Fruit fly (Drosophila melanogaster) whole organism, prepupa: ENCODE results near the gene CG6790.

Experiments used
- Blimp-1 ChIP-seq: fragments of 200-800 bp; sonication (Bioruptor generic); optimal IDR thresholded peaks from 3 replicates; lab custom pipeline; 2017; ENCODE audit warnings: missing biosample characterization, missing genetic modification characterization, mild to moderate bottlenecking, moderate library complexity, missing genetic modification reagents
- CG10631 ChIP-seq: fragments of 200-800 bp; sonication (Bioruptor generic); optimal IDR thresholded peaks from 2 replicates; lab custom pipeline; 2016; ENCODE audit warnings: missing biosample characterization, missing genetic modification characterization
- CG10669 ChIP-seq: fragments of 200-800 bp; sonication (Bioruptor generic); optimal IDR thresholded peaks from 3 replicates; lab custom pipeline; 2018; ENCODE audit warnings: missing biosample characterization, mild to moderate bottlenecking, missing genetic modification characterization, moderate library complexity
- CG11294 ChIP-seq: fragments of 200-800 bp; sonication (Bioruptor generic); IDR thresholded peaks from 2 replicates; pipeline ENCODE4 v1.3.6; 2022; ENCODE audit warnings: missing biosample characterization, missing genetic modification characterization
- CG11762 ChIP-seq: fragments of 200-800 bp; sonication (Bioruptor generic); optimal IDR thresholded peaks from 3 replicates; lab custom pipeline; 2016; ENCODE audit warnings: missing biosample characterization, missing genetic modification characterization; ENCODE audit not compliant: insufficient read depth
- CG11902 ChIP-seq: fragments of 200-800 bp; sonication (Bioruptor generic); optimal IDR thresholded peaks from 3 replicates; lab custom pipeline; 2016; ENCODE audit warnings: missing biosample characterization, missing genetic modification characterization
- CG15336 ChIP-seq: fragments of 200-800 bp; sonication (Bioruptor generic); IDR thresholded peaks from 2 replicates; pipeline ENCODE4 v1.3.6; 2022; ENCODE audit warnings: missing biosample characterization, missing genetic modification characterization
- CG1621 ChIP-seq: fragments of 200-800 bp; sonication (Bioruptor generic); optimal IDR thresholded peaks from 3 replicates; lab custom pipeline; 2018; ENCODE audit warnings: missing biosample characterization, mild to moderate bottlenecking, missing genetic modification characterization
- CG16779 ChIP-seq: fragments of 200-800 bp; sonication (Bioruptor generic); optimal IDR thresholded peaks from 3 replicates; lab custom pipeline; 2017; ENCODE audit warnings: missing biosample characterization, mild to moderate bottlenecking, missing genetic modification characterization
- CG34406 ChIP-seq: fragments of 200-800 bp; sonication (Bioruptor generic); optimal IDR thresholded peaks from 3 replicates; lab custom pipeline; 2016; ENCODE audit warnings: missing biosample characterization, missing genetic modification characterization
- CG3919 ChIP-seq: fragments of 200-800 bp; sonication (Bioruptor generic); optimal IDR thresholded peaks from 3 replicates; lab custom pipeline; 2016; ENCODE audit warnings: missing biosample characterization, missing genetic modification characterization
- CG4318 ChIP-seq: fragments of 200-800 bp; sonication (Bioruptor generic); optimal IDR thresholded peaks from 3 replicates; lab custom pipeline; 2017; ENCODE audit warnings: missing biosample characterization, mild to moderate bottlenecking, missing genetic modification characterization
- CG6163 ChIP-seq: fragments of 200-800 bp; sonication (Bioruptor generic); IDR thresholded peaks from 3 replicates; pipeline ENCODE4 v1.3.6; 2022; ENCODE audit warnings: missing biosample characterization, missing genetic modification characterization
- CG6276 ChIP-seq: fragments of 200-800 bp; sonication (Bioruptor generic); optimal IDR thresholded peaks from 2 replicates; lab custom pipeline; 2017; ENCODE audit warnings: missing biosample characterization, mild to moderate bottlenecking, missing genetic modification characterization
- CG6792 ChIP-seq: fragments of 200-800 bp; sonication (Bioruptor generic); optimal IDR thresholded peaks from 3 replicates; lab custom pipeline; 2016; ENCODE audit warnings: missing biosample characterization, missing genetic modification characterization
- CG6808 ChIP-seq: fragments of 200-800 bp; sonication (Bioruptor generic); optimal IDR thresholded peaks from 3 replicates; lab custom pipeline; 2017; ENCODE audit warnings: missing biosample characterization, missing genetic modification characterization, mild to moderate bottlenecking, moderate library complexity, missing genetic modification reagents
- CG6854 ChIP-seq: fragments of 200-800 bp; sonication (Bioruptor generic); optimal IDR thresholded peaks from 2 replicates; lab custom pipeline; 2017; ENCODE audit warnings: missing biosample characterization, mild to moderate bottlenecking, missing genetic modification characterization
- CG7368 ChIP-seq: fragments of 200-800 bp; sonication (Bioruptor generic); optimal IDR thresholded peaks from 3 replicates; lab custom pipeline; 2016; ENCODE audit warnings: missing biosample characterization, missing genetic modification characterization
- CG8119 ChIP-seq: fragments of 200-800 bp; sonication (Bioruptor generic); IDR thresholded peaks from 3 replicates; pipeline ENCODE4 v1.3.6; 2022; ENCODE audit warnings: missing biosample characterization, missing genetic modification characterization
- CG8319 ChIP-seq: fragments of 200-800 bp; sonication (Bioruptor generic); optimal IDR thresholded peaks from 3 replicates; lab custom pipeline; 2016; ENCODE audit warnings: missing biosample characterization, missing genetic modification characterization
- CG8632 ChIP-seq: fragments of 200-800 bp; sonication (Bioruptor generic); optimal IDR thresholded peaks from 3 replicates; lab custom pipeline; 2016; ENCODE audit warnings: missing biosample characterization, missing genetic modification characterization
- CG9139 ChIP-seq: fragments of 200-800 bp; sonication (Bioruptor generic); optimal IDR thresholded peaks from 3 replicates; lab custom pipeline; 2017; ENCODE audit warnings: missing biosample characterization, mild to moderate bottlenecking, missing genetic modification characterization
- Eip75B ChIP-seq: fragments of 200-800 bp; sonication (Bioruptor generic); optimal IDR thresholded peaks from 3 replicates; lab custom pipeline; 2016; ENCODE audit warnings: missing biosample characterization, missing genetic modification characterization
- Eip78C ChIP-seq: fragments of 200-800 bp; sonication (Bioruptor generic); peaks from one replicate; lab custom pipeline; 2016; ENCODE audit warnings: missing biosample characterization, missing genetic modification characterization
- Eip93F ChIP-seq: fragments of 200-800 bp; sonication (Bioruptor generic); optimal IDR thresholded peaks from 2 replicates; lab custom pipeline; 2016; ENCODE audit warnings: missing biosample characterization, mild to moderate bottlenecking, missing genetic modification characterization
- Ets21C ChIP-seq: fragments of 200-800 bp; sonication (Bioruptor generic); optimal IDR thresholded peaks from 3 replicates; lab custom pipeline; 2016; ENCODE audit warnings: missing biosample characterization, missing genetic modification characterization
- Hr38 ChIP-seq: sonication (Bioruptor generic); optimal IDR thresholded peaks from 2 replicates; lab custom pipeline; 2016; ENCODE audit warnings: missing biosample characterization, missing genetic modification characterization
- Hr39 ChIP-seq: fragments of 200-800 bp; sonication (Bioruptor generic); optimal IDR thresholded peaks from 2 replicates; lab custom pipeline; 2016; ENCODE audit warnings: missing biosample characterization, missing genetic modification characterization
- Hr4 ChIP-seq: fragments of 200-800 bp; sonication (Bioruptor generic); optimal IDR thresholded peaks from 3 replicates; lab custom pipeline; 2016; ENCODE audit warnings: missing biosample characterization, missing genetic modification characterization
- Lpt ChIP-seq: fragments of 200-800 bp; sonication (Bioruptor generic); optimal IDR thresholded peaks from 3 replicates; lab custom pipeline; 2016; ENCODE audit warnings: missing biosample characterization, missing genetic modification characterization
- Met ChIP-seq: fragments of 200-800 bp; sonication (Bioruptor generic); optimal IDR thresholded peaks from 3 replicates; lab custom pipeline; 2016; ENCODE audit warnings: missing biosample characterization, missing genetic modification characterization
- OdsH ChIP-seq: fragments of 200-800 bp; sonication (Bioruptor generic); optimal IDR thresholded peaks from 3 replicates; lab custom pipeline; 2016; ENCODE audit warnings: missing biosample characterization, missing genetic modification characterization
- Sox102F ChIP-seq: fragments of 200-800 bp; sonication (Bioruptor generic); optimal IDR thresholded peaks from 2 replicates; lab custom pipeline; 2016; ENCODE audit warnings: missing biosample characterization, mild to moderate bottlenecking, missing genetic modification characterization
- Sox14 ChIP-seq: fragments of 200-800 bp; sonication (Bioruptor generic); optimal IDR thresholded peaks from 3 replicates; lab custom pipeline; 2016; ENCODE audit warnings: missing biosample characterization, missing genetic modification characterization
- Sox15 ChIP-seq: fragments of 200-800 bp; sonication (Bioruptor generic); optimal IDR thresholded peaks from 3 replicates; lab custom pipeline; 2016; ENCODE audit warnings: missing biosample characterization, missing genetic modification characterization
- cyc ChIP-seq: fragments of 200-800 bp; sonication (Bioruptor generic); optimal IDR thresholded peaks from 3 replicates; lab custom pipeline; 2016; ENCODE audit warnings: missing biosample characterization, missing genetic modification characterization
- dac ChIP-seq: fragments of 200-800 bp; sonication (Bioruptor generic); optimal IDR thresholded peaks from 2 replicates; lab custom pipeline; 2017; ENCODE audit warnings: missing biosample characterization, mild to moderate bottlenecking, missing genetic modification characterization
- dsx ChIP-seq: fragments of 200-800 bp; optimal IDR thresholded peaks from 3 replicates; lab custom pipeline; 2019; ENCODE audit warnings: missing biosample characterization, mild to moderate bottlenecking, missing genetic modification characterization, moderate library complexity; ENCODE audit not compliant: poor library complexity, severe bottlenecking
- eg ChIP-seq: fragments of 200-800 bp; sonication (Bioruptor generic); IDR thresholded peaks from 3 replicates; pipeline ENCODE4 v1.3.6; 2022; ENCODE audit warnings: missing biosample characterization, missing genetic modification characterization
- esn ChIP-seq: fragments of 200-800 bp; sonication (Bioruptor generic); optimal IDR thresholded peaks from 2 replicates; lab custom pipeline; 2016; ENCODE audit warnings: missing biosample characterization, mild to moderate bottlenecking, missing genetic modification characterization, moderate library complexity
- fd59A ChIP-seq: fragments of 200-800 bp; sonication (Bioruptor generic); optimal IDR thresholded peaks from 2 replicates; lab custom pipeline; 2017; ENCODE audit warnings: missing biosample characterization, mild to moderate bottlenecking, missing genetic modification characterization, missing genetic modification reagents
- fd85E ChIP-seq: fragments of 200-800 bp; sonication (Bioruptor generic); optimal IDR thresholded peaks from 3 replicates; lab custom pipeline; 2016; ENCODE audit warnings: missing biosample characterization, missing genetic modification characterization
- fkh ChIP-seq: fragments of 200-800 bp; sonication (Bioruptor generic); optimal IDR thresholded peaks from 3 replicates; lab custom pipeline; 2017; ENCODE audit warnings: missing biosample characterization, mild to moderate bottlenecking, missing genetic modification characterization, moderate library complexity
- lz ChIP-seq: fragments of 200-800 bp; sonication (Bioruptor generic); optimal IDR thresholded peaks from 3 replicates; lab custom pipeline; 2016; ENCODE audit warnings: missing biosample characterization, missing genetic modification characterization
- net ChIP-seq: fragments of 200-800 bp; sonication (Bioruptor generic); optimal IDR thresholded peaks from 3 replicates; lab custom pipeline; 2016; ENCODE audit warnings: missing biosample characterization, missing genetic modification characterization
- pdm3 ChIP-seq: fragments of 200-800 bp; sonication (Bioruptor generic); optimal IDR thresholded peaks from 3 replicates; lab custom pipeline; 2016; ENCODE audit warnings: missing biosample characterization, missing genetic modification characterization
- spab ChIP-seq: fragments of 200-800 bp; sonication (Bioruptor generic); optimal IDR thresholded peaks from 2 replicates; lab custom pipeline; 2017; ENCODE audit warnings: missing biosample characterization, mild to moderate bottlenecking, missing genetic modification characterization, missing genetic modification reagents
- ss ChIP-seq, 2 experiments: fragments of 200-800 bp; sonication (Bioruptor generic); optimal IDR thresholded peaks; 2 replicates in 1 of 2; 3 replicates in 1 of 2; lab custom pipeline; 2017 to 2018; ENCODE audit warnings: mild to moderate bottlenecking in 2 of 2, missing biosample characterization in 2 of 2, missing genetic modification characterization in 2 of 2, moderate library complexity in 1 of 2
- svp ChIP-seq: fragments of 200-800 bp; sonication (Bioruptor generic); peaks from one replicate; lab custom pipeline; 2016; ENCODE audit warnings: missing biosample characterization, missing genetic modification characterization
- vri ChIP-seq: fragments of 200-800 bp; sonication (Bioruptor generic); optimal IDR thresholded peaks from 3 replicates; lab custom pipeline; 2016; ENCODE audit warnings: missing biosample characterization, mild to moderate bottlenecking, missing genetic modification characterization

CG6790 gene

dm6 chr3R:11617849-11618248, 39.3 kb upstream of the CG6790 start (continued):
- no peak for TF ChIP-seq Hr38 (GFP tag; lab: Kevin White, UChicago)
- no peak for TF ChIP-seq Sox102F (GFP tag; lab: Kevin White, UChicago)
- TF ChIP-seq net: no peak
- no peak for TF ChIP-seq CG11902
- no peak; the same call in 2 of the 3 replicates for TF ChIP-seq CG6163
- no peak for TF ChIP-seq dac (GFP tag; lab: Kevin White, UChicago)
- no peak for TF ChIP-seq CG11294 (GFP tag; lab: Robert Waterston, UW)

- TF ChIP-seq CG6808 (peak; percentile 7), pdm3 (peak; percentile 38), CG6276 (GFP tag; lab: Kevin White, UChicago) (peak; percentile 55), dac (GFP tag; lab: Kevin White, UChicago) (no peak), CG8632 (GFP tag; lab: Kevin White, UChicago) (no peak), CG9139 (GFP tag; lab: Kevin White, UChicago) (no peak), svp (GFP tag; lab: Kevin White, UChicago) (no peak), CG10669 (peak; percentile 19), esn (GFP tag; lab: Kevin White, UChicago) (no peak), CG10631 (GFP tag; lab: Kevin White, UChicago) (peak; percentile 51), Sox102F (GFP tag; lab: Kevin White, UChicago) (no peak), CG6163 (peak; percentile 31; the same call in 1 of the 3 replicates), cyc (GFP tag; lab: Kevin White, UChicago) (no peak), CG16779 (tag; lab: Kevin White, UChicago) (no peak), eg (GFP tag; lab: Robert Waterston, UW) (peak; percentile 6; the same call in 1 of the 3 replicates), ss (GFP tag; optimal IDR thresholded peaks at IDR 0.05; lab: Kevin White, UChicago) (no peak), spab (GFP tag; lab: Kevin White, UChicago) (no peak), fkh (no peak), Blimp-1 (GFP tag; lab: Kevin White, UChicago) (no peak), Eip93F (GFP tag; lab: Kevin White, UChicago) (no peak), CG3919 (GFP tag; lab: Kevin White, UChicago) (peak; percentile 21), CG11762 (GFP tag; lab: Kevin White, UChicago) (no peak), CG6854 (GFP tag; lab: Kevin White, UChicago) (no peak), CG15336 (peak; percentile 52), Eip78C (peak; percentile 86), vri (GFP tag; lab: Kevin White, UChicago) (no peak), Met (no peak), CG8119 (GFP tag; lab: Robert Waterston, UW) (peak; percentile 66; the same call in 2 of the 3 replicates), Ets21C (GFP tag; lab: Kevin White, UChicago) (no peak), Sox14 (GFP tag; lab: Kevin White, UChicago) (peak; percentile 44), CG1621 (peak; percentile 10), CG6792 (peak; percentile 11), Hr4 (GFP tag; lab: Kevin White, UChicago) (peak; percentile 55), dsx (GFP tag; lab: Kevin White, UChicago) (no peak), CG8319 (GFP tag; lab: Kevin White, UChicago) (no peak), fd85E (GFP tag; lab: Kevin White, UChicago) (no peak), Eip75B (peak; percentile 29), Sox15 (GFP tag; lab: Kevin White, UChicago) (no peak), CG11902 (no peak), fd59A (peak; percentile 17), CG7368 (peak; percentile 2), CG4318 (no peak), Hr39 (GFP tag; lab: Kevin White, UChicago) (no peak), CG34406 (GFP tag; lab: Kevin White, UChicago) (no peak), lz (GFP tag; lab: Kevin White, UChicago) (no peak), OdsH (GFP tag; lab: Kevin White, UChicago) (peak; percentile 4), Lpt (no peak)
Observed at dm6 chr3R:11617363-11617762, 38.8 kb upstream of the CG6790 start.
